Worm (Caenorhabditis elegans): ENCODE data around the gene dars-1.
A peak's percentile ranks its signal among the peaks of the same experiment; 100 is the strongest.

dars-1 gene

ce11 chrIII:9521410-9522090, 30.5 kb upstream of the dars-1 start, which contains the start of the genes clu-1 and prp-40 (continued):
- peak; percentile 98 for TF ChIP-seq ztf-18 (tag; optimal IDR thresholded peaks at IDR 0.05)
- peak; percentile 39 for TF ChIP-seq dpl-1 (GFP tag; optimal IDR thresholded peaks at IDR 0.05)
- TF ChIP-seq ceh-27 (GFP tag; optimal IDR thresholded peaks at IDR 0.05): peak; percentile 85
- peak; percentile 32 for TF ChIP-seq F49E8.2 (tag; optimal IDR thresholded peaks at IDR 0.05; ENCODE audit: insufficient read depth)
- TF ChIP-seq F23B12.7 (tag; optimal IDR thresholded peaks at IDR 0.05; ENCODE audit: insufficient read depth): peak; percentile 90
- no peak for TF ChIP-seq Y53F4B.3 (GFP tag; IDR thresholded peaks at IDR 0.05)
- peak; percentile 39 for TF ChIP-seq atf-7 (tag; optimal IDR thresholded peaks at IDR 0.05)
- no peak for TF ChIP-seq nhr-179 (tag; optimal IDR thresholded peaks at IDR 0.05)
- TF ChIP-seq K11D2.4 (GFP tag; IDR thresholded peaks at IDR 0.05): no peak
- peak; percentile 35; the same call in 1 of the 2 replicates for TF ChIP-seq hsf-1 (GFP tag; IDR thresholded peaks at IDR 0.05)
- peak; percentile 58 for TF ChIP-seq tbp1 (GFP tag; optimal IDR thresholded peaks at IDR 0.05)
- peak; percentile 95 for TF ChIP-seq mcd-1 (GFP tag; IDR thresholded peaks at IDR 0.05)
- no peak for TF ChIP-seq let-526 (GFP tag; IDR thresholded peaks at IDR 0.05)
- TF ChIP-seq efl-1 (GFP tag; optimal IDR thresholded peaks at IDR 0.05): peak; percentile 54
- no peak for TF ChIP-seq cebp-2 (GFP tag; IDR thresholded peaks at IDR 0.05)
- peak; percentile 69 for TF ChIP-seq tlf-1 (GFP tag; optimal IDR thresholded peaks at IDR 0.05)
- TF ChIP-seq him-1 (tag; optimal IDR thresholded peaks at IDR 0.05): peak; percentile 27
- TF ChIP-seq ceh-91 (GFP tag; IDR thresholded peaks at IDR 0.05): peak; percentile 67
- no peak for TF ChIP-seq nhr-27 (tag; optimal IDR thresholded peaks at IDR 0.05)
- TF ChIP-seq unc-130 (GFP tag; optimal IDR thresholded peaks at IDR 0.05): peak; percentile 39
- TF ChIP-seq F52B5.7 (tag; optimal IDR thresholded peaks at IDR 0.05): no peak
- TF ChIP-seq zim-3 (tag; optimal IDR thresholded peaks at IDR 0.05): no peak
- TF ChIP-seq chd-7 (tag; optimal IDR thresholded peaks at IDR 0.05): no peak
- no peak for TF ChIP-seq B0035.1 (tag; optimal IDR thresholded peaks at IDR 0.05)
- TF ChIP-seq dpff-1 (tag; optimal IDR thresholded peaks at IDR 0.05): no peak
- no peak for TF ChIP-seq nfya-2 (GFP tag; IDR thresholded peaks at IDR 0.05)
- TF ChIP-seq ekl-4 (GFP tag; IDR thresholded peaks at IDR 0.05): peak; percentile 85
- TF ChIP-seq F33H1.4 (GFP tag; IDR thresholded peaks at IDR 0.05): peak; percentile 70
- no peak for TF ChIP-seq rpc-1 (optimal IDR thresholded peaks at IDR 0.05)
- TF ChIP-seq rpc-1 (tag; optimal IDR thresholded peaks at IDR 0.05): no peak
- TF ChIP-seq hlh-12 (tag; optimal IDR thresholded peaks at IDR 0.05): no peak
- no peak for TF ChIP-seq aptf-3 (GFP tag; IDR thresholded peaks at IDR 0.05)
- no peak for TF ChIP-seq B0261.1 (tag; optimal IDR thresholded peaks at IDR 0.05)
- TF ChIP-seq nfya-1 (tag; optimal IDR thresholded peaks at IDR 0.05; ENCODE audit: borderline replicate concordance, insufficient read depth): no peak
- TF ChIP-seq bed-1 (GFP tag; IDR thresholded peaks at IDR 0.05): no peak
- TF ChIP-seq lsl-1 (GFP tag; optimal IDR thresholded peaks at IDR 0.05): peak; percentile 72
- no peak for TF ChIP-seq F55B11.4 (tag; optimal IDR thresholded peaks at IDR 0.05; ENCODE audit: borderline replicate concordance, insufficient read depth)
- TF ChIP-seq pbrm-1 (GFP tag; IDR thresholded peaks at IDR 0.05): peak; percentile 87
- TF ChIP-seq xnd-1 (tag; optimal IDR thresholded peaks at IDR 0.05): peak; percentile 24
- peak; percentile 80; the same call in 1 of the 2 replicates for TF ChIP-seq Y53G8AR.9 (GFP tag; conservative IDR thresholded peaks at IDR 0.05)
- peak; percentile 3 for TF ChIP-seq snpc-1.1 (tag; optimal IDR thresholded peaks at IDR 0.05; ENCODE audit: insufficient read depth)
- peak; percentile 85 for TF ChIP-seq lin-40 (tag; optimal IDR thresholded peaks at IDR 0.05)
- peak; percentile 88 for TF ChIP-seq nfyb-1 (GFP tag; IDR thresholded peaks at IDR 0.05)
- TF ChIP-seq repo-1 (tag; optimal IDR thresholded peaks at IDR 0.05): peak; percentile 44
- TF ChIP-seq ztf-26 (tag; optimal IDR thresholded peaks at IDR 0.05): peak; percentile 40
- no peak for TF ChIP-seq sdz-38 (tag; optimal IDR thresholded peaks at IDR 0.05)
- TF ChIP-seq fkh-3 (tag; optimal IDR thresholded peaks at IDR 0.05): no peak
- no peak for TF ChIP-seq ztf-3 (GFP tag; optimal IDR thresholded peaks at IDR 0.05)

Measured in whole organism, young adult.